Worm (Caenorhabditis elegans): ENCODE measurements around the gene npax-3.

DNA sequence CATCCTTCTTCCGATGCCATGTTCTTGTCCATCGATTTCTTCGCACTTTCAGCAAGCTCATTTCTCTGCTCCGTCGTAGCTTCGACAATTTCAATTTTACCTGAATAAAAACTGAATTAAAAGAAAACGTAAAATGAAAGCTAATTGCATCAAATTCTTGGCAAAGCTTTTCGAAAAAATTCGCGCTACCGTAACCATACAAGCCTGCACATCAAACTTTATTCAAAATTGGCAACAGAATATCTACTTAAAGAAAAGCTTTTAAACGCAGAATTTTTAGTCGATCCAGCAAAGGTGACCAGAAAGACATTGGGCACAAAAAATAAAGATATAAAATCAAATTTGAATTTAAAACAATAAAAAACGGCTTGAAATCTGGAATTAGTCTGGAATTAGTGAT, 14.3 kb upstream of the npax-3 start:
- TF ChIP-seq hrde-1 (tag; optimal IDR thresholded peaks at IDR 0.05; ENCODE audit: borderline replicate concordance) (no peak), C06A6.2 (GFP tag; conservative IDR thresholded peaks at IDR 0.05) (no peak), ets-4 (GFP tag; optimal IDR thresholded peaks at IDR 0.05) (no peak), dpl-1 (GFP tag; optimal IDR thresholded peaks at IDR 0.05) (no peak), nhr-27 (tag; optimal IDR thresholded peaks at IDR 0.05) (no peak)

All from whole organism, young adult.